Fruit fly (Drosophila melanogaster): ENCODE results near the gene CG9515.

Gene CG9515

dm6 chr2L:8919638-8920037, 23.4 kb downstream of the CG9515 start:
- TF ChIP-seq CG14711 (tag; optimal IDR thresholded peaks at IDR 0.05) = no peak
- no peak for TF ChIP-seq CG1620 (GFP tag; optimal IDR thresholded peaks at IDR 0.05)
- TF ChIP-seq CG7101 (tag; optimal IDR thresholded peaks at IDR 0.05) = no peak
- TF ChIP-seq cic (GFP tag; optimal IDR thresholded peaks at IDR 0.05) = no peak
- no peak for TF ChIP-seq Hr96 (GFP tag; optimal IDR thresholded peaks at IDR 0.05)
- TF ChIP-seq kay (GFP tag; ENCODE audit: borderline replicate concordance) = no peak
- no peak for TF ChIP-seq toe (GFP tag; optimal IDR thresholded peaks at IDR 0.05)
- TF ChIP-seq Clk (GFP tag; optimal IDR thresholded peaks at IDR 0.05) = no peak
- TF ChIP-seq bab1 (GFP tag; optimal IDR thresholded peaks at IDR 0.05) = no peak
- TF ChIP-seq pad (GFP tag; optimal IDR thresholded peaks at IDR 0.05) = no peak
- TF ChIP-seq ovo (GFP tag; optimal IDR thresholded peaks at IDR 0.05) = no peak
- no peak for TF ChIP-seq cnc (optimal IDR thresholded peaks at IDR 0.05)
- no peak for TF ChIP-seq CG7045 (GFP tag; optimal IDR thresholded peaks at IDR 0.05)
- no peak for TF ChIP-seq Mnt (GFP tag; optimal IDR thresholded peaks at IDR 0.05)
- TF ChIP-seq CG33017 (tag; optimal IDR thresholded peaks at IDR 0.05) = no peak

- TF ChIP-seq CG11617 (GFP tag; optimal IDR thresholded peaks at IDR 0.05) (no peak), bab1 (GFP tag; optimal IDR thresholded peaks at IDR 0.05) (no peak), CG7045 (GFP tag; optimal IDR thresholded peaks at IDR 0.05) (no peak), pad (GFP tag; optimal IDR thresholded peaks at IDR 0.05) (no peak), Mnt (GFP tag; optimal IDR thresholded peaks at IDR 0.05) (no peak), CG1620 (GFP tag; optimal IDR thresholded peaks at IDR 0.05) (no peak), Hr96 (GFP tag; optimal IDR thresholded peaks at IDR 0.05) (no peak), CG5204 (GFP tag; optimal IDR thresholded peaks at IDR 0.05) (no peak), CG33017 (tag; optimal IDR thresholded peaks at IDR 0.05) (no peak), CG7101 (tag; optimal IDR thresholded peaks at IDR 0.05) (no peak), kay (GFP tag; ENCODE audit: borderline replicate concordance) (no peak), cic (GFP tag; optimal IDR thresholded peaks at IDR 0.05) (no peak), ovo (GFP tag; optimal IDR thresholded peaks at IDR 0.05) (no peak), toe (GFP tag; optimal IDR thresholded peaks at IDR 0.05) (no peak), Clk (GFP tag; optimal IDR thresholded peaks at IDR 0.05) (no peak), Crg-1 (GFP tag; optimal IDR thresholded peaks at IDR 0.05) (no peak), CG14711 (tag; optimal IDR thresholded peaks at IDR 0.05) (no peak), cnc (optimal IDR thresholded peaks at IDR 0.05) (no peak), CG12768 (GFP tag; optimal IDR thresholded peaks at IDR 0.05) (no peak), tj (GFP tag; optimal IDR thresholded peaks at IDR 0.05) (no peak)
Observed at dm6 chr2L:8915709-8916108, 27.3 kb downstream of the CG9515 start.

dm6 chr2L:8906279-8906678, 36.8 kb downstream of the CG9515 start:
- TF ChIP-seq Mnt (GFP tag; optimal IDR thresholded peaks at IDR 0.05) (no peak), bab1 (GFP tag; optimal IDR thresholded peaks at IDR 0.05) (no peak), CG33017 (tag; optimal IDR thresholded peaks at IDR 0.05) (no peak), cic (GFP tag; optimal IDR thresholded peaks at IDR 0.05) (no peak), CG14711 (tag; optimal IDR thresholded peaks at IDR 0.05) (no peak), tj (GFP tag; optimal IDR thresholded peaks at IDR 0.05) (no peak), Clk (GFP tag; optimal IDR thresholded peaks at IDR 0.05) (no peak)

DNA sequence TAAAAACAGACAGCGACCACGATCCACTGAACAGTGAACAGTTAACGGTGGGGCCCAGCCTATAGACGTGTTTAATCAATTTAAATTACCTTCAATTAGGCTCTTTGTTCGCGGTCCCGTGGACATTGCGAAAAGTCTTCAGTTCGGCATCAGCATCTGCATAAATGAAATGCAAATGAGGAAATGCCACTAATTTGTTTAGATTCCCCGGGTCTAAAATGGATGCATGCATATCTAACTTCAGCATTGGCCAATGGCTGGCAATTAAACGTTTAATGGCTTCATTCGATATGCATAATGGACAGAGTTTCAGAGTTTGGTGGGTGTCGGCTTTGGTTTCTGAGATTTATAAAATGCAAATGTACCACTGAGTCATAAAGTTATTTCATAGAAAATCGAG, 41.2 kb downstream of the CG9515 start:
- no peak for TF ChIP-seq pad (GFP tag; optimal IDR thresholded peaks at IDR 0.05)
- no peak for TF ChIP-seq Mnt (GFP tag; optimal IDR thresholded peaks at IDR 0.05)
- TF ChIP-seq cnc (optimal IDR thresholded peaks at IDR 0.05) = no peak
- TF ChIP-seq CG11617 (GFP tag; optimal IDR thresholded peaks at IDR 0.05) = no peak
- no peak for TF ChIP-seq ovo (GFP tag; optimal IDR thresholded peaks at IDR 0.05)
- no peak for TF ChIP-seq CG33017 (tag; optimal IDR thresholded peaks at IDR 0.05)
- TF ChIP-seq toe (GFP tag; optimal IDR thresholded peaks at IDR 0.05) = no peak

DNA sequence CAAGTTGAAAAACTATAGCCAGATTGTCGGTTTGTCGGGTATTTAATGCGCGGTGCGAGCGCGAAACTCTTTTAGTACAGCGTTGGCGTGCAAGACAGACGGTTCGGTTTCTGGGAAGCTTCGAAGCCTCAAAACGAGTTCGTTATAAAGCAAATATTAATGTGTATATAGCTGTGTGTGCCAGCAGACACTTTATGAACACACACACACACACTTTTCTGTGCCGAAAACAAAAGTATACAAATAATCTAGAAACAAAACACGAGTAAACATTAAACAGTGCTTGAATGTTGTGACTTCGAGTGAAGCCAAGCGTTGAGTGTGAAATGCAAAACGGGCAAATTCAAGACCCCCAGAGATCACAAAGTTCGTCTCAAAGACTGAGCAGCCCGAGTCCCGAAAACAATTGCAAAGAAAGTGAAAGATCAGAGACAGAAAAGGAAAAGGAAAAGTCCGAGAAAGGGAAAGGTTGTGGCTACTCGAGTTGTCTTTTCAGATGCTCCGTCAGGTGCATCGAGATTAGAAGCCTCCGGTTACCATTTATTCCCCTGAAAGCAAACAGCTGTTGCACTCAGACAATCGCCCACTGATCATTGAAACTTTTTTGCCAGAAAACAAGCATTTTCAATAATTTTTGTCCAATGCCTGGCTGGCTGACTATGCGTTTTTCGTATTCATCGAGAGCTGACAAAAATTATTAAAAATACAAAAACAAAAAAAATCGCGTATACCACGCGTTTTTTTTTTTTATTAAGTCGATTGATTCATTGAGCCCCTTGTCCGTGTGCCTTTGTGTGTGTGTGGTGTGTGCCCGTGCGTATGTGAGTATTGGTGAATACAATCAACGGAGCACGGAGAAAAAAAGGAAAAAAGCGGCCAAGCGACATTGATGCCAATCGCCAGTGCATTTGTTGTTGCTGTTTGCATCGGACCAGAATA, 44.1 kb downstream of the CG9515 start, which contains the start of gene CG34398:
Gene CG34398, plus strand, starts transcription at position 73 of the 939 bp plus-strand sequence.
- no peak for TF ChIP-seq pad (GFP tag; optimal IDR thresholded peaks at IDR 0.05)
- no peak for TF ChIP-seq bab1 (GFP tag; optimal IDR thresholded peaks at IDR 0.05)
- no peak for TF ChIP-seq CG7045 (GFP tag; optimal IDR thresholded peaks at IDR 0.05)
- TF ChIP-seq Mnt (GFP tag; optimal IDR thresholded peaks at IDR 0.05) = no peak

dm6 chr2L:8897954-8898713, 44.9 kb downstream of the CG9515 start:
- TF ChIP-seq CG7101 (tag; optimal IDR thresholded peaks at IDR 0.05) (no peak), CG33017 (tag; optimal IDR thresholded peaks at IDR 0.05) (peak; percentile 10), CG14711 (tag; optimal IDR thresholded peaks at IDR 0.05) (peak; percentile 46), Clk (GFP tag; optimal IDR thresholded peaks at IDR 0.05) (no peak), CG5204 (GFP tag; optimal IDR thresholded peaks at IDR 0.05) (peak; percentile 45), Hr96 (GFP tag; optimal IDR thresholded peaks at IDR 0.05) (no peak), CG11617 (GFP tag; optimal IDR thresholded peaks at IDR 0.05) (no peak), bab1 (GFP tag; optimal IDR thresholded peaks at IDR 0.05) (no peak), kay (GFP tag; ENCODE audit: borderline replicate concordance) (no peak), Crg-1 (GFP tag; optimal IDR thresholded peaks at IDR 0.05) (no peak), cnc (optimal IDR thresholded peaks at IDR 0.05) (no peak), cic (GFP tag; optimal IDR thresholded peaks at IDR 0.05) (no peak), pad (GFP tag; optimal IDR thresholded peaks at IDR 0.05) (no peak), CG7045 (GFP tag; optimal IDR thresholded peaks at IDR 0.05) (no peak), tj (GFP tag; optimal IDR thresholded peaks at IDR 0.05) (no peak), CG1620 (GFP tag; optimal IDR thresholded peaks at IDR 0.05) (no peak), toe (GFP tag; optimal IDR thresholded peaks at IDR 0.05) (no peak)

Data from whole organism, adult.